Worm (Caenorhabditis elegans): ENCODE measurements around the gene T05A8.1.
A peak's percentile ranks its signal among the peaks of the same experiment; 100 is the strongest.

The T05A8.1 gene

DNA sequence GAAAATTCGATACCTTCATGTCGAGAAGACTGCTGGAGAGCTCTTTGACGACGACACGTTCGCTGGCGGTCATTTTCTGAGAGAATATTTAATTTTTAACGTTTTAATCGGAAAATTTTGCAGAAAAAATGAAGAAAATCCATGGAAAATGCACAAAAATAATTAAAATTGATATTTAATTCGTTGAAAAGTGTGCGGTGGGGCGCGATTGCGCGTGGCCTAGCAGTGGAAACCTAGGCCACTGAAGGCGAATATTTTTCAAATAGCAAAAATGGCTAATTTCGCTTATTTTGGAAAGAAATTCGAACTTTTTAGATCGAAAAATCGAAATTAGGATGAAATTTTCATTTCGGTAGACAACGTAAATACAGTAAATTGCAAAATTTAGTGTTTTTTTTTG, 42.7 kb upstream of the T05A8.1 start, which contains the start of gene F29A7.6 (continued):
- TF ChIP-seq F33H1.4 (GFP tag; IDR thresholded peaks at IDR 0.05) = peak; percentile 36; the same call in 1 of the 2 replicates
- peak; percentile 31 for TF ChIP-seq K12H6.12 (tag; optimal IDR thresholded peaks at IDR 0.05)
- no peak for TF ChIP-seq ceh-40 (GFP tag; IDR thresholded peaks at IDR 0.05)
- no peak for TF ChIP-seq lsy-27 (tag; optimal IDR thresholded peaks at IDR 0.05; ENCODE audit: borderline replicate concordance, insufficient read depth)
- no peak for TF ChIP-seq B0261.1 (tag; optimal IDR thresholded peaks at IDR 0.05)
- no peak for TF ChIP-seq ztf-18 (tag; optimal IDR thresholded peaks at IDR 0.05)
- no peak for TF ChIP-seq egl-18 (GFP tag; IDR thresholded peaks at IDR 0.05)
- no peak for TF ChIP-seq mxl-1 (tag; optimal IDR thresholded peaks at IDR 0.05)

ce11 chrII:2751278-2751677, 41.4 kb upstream of the T05A8.1 start:
- no peak for TF ChIP-seq lir-1 (GFP tag; conservative IDR thresholded peaks at IDR 0.05)
- peak; percentile 21 for TF ChIP-seq athp-1 (tag; optimal IDR thresholded peaks at IDR 0.05)
- TF ChIP-seq mcd-1 (GFP tag; IDR thresholded peaks at IDR 0.05) = peak; percentile 54; the same call in 1 of the 2 replicates
- TF ChIP-seq ceh-100 (GFP tag; IDR thresholded peaks at IDR 0.05) = no peak
- peak; percentile 43; the same call in 1 of the 2 replicates for TF ChIP-seq madf-6 (GFP tag; IDR thresholded peaks at IDR 0.05)
- TF ChIP-seq nhr-80 (tag; optimal IDR thresholded peaks at IDR 0.05) = no peak
- TF ChIP-seq B0019.2 (GFP tag; conservative IDR thresholded peaks at IDR 0.05) = no peak
- TF ChIP-seq nfyb-1 (GFP tag; IDR thresholded peaks at IDR 0.05) = 0 out of 2 replicates have a peak, but pooled peaks have one; percentile 30
- TF ChIP-seq gei-17 (GFP tag; optimal IDR thresholded peaks at IDR 0.05) = no peak
- no peak for TF ChIP-seq pha-4 (tag; optimal IDR thresholded peaks at IDR 0.05)
- TF ChIP-seq hrde-1 (tag; optimal IDR thresholded peaks at IDR 0.05; ENCODE audit: borderline replicate concordance) = peak; percentile 19
- TF ChIP-seq pbrm-1 (GFP tag; IDR thresholded peaks at IDR 0.05) = 0 out of 2 replicates have a peak, but pooled peaks have one; percentile 8
- 0 out of 2 replicates have a peak, but pooled peaks have one; percentile 21 for TF ChIP-seq ekl-4 (GFP tag; IDR thresholded peaks at IDR 0.05)
- peak; percentile 51; the same call in 1 of the 2 replicates for TF ChIP-seq B0336.3 (GFP tag; IDR thresholded peaks at IDR 0.05)
- TF ChIP-seq F23B12.7 (tag; optimal IDR thresholded peaks at IDR 0.05; ENCODE audit: insufficient read depth) = no peak
- TF ChIP-seq akir-1 (GFP tag; optimal IDR thresholded peaks at IDR 0.05) = no peak
- TF ChIP-seq ztf-25 (GFP tag; IDR thresholded peaks at IDR 0.05) = no peak
- TF ChIP-seq mel-28 (tag; optimal IDR thresholded peaks at IDR 0.05; ENCODE audit: borderline replicate concordance) = no peak

DNA sequence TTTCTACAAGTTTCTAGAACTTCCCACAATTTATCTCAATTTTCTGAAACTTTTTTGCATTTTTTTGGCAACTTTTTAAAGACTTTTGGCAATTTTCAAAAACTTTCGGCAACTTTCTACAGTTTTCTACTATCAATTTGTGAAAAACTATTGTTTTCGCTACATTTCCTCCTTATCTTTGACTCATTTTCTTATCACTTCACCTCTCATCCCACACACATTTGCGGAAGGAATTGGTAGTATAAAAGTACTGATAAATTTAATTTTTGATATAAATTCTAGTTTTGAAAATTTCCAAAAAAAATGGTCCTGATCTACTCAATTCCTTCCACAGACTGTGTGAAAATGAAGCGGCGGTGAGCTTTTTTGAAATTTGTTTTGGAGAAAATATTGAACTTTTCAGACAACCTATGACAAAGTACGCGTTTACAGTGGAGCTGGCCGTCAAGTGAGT, 39.8 kb upstream of the T05A8.1 start, which contains the start of gene F29A7.4:
TSS of gene F29A7.4 (plus strand) at position 404 of the 454 bp plus-strand sequence.
- no peak for TF ChIP-seq bed-2 (GFP tag; IDR thresholded peaks at IDR 0.05)
- TF ChIP-seq B0336.3 (GFP tag; IDR thresholded peaks at IDR 0.05) = no peak
- TF ChIP-seq ekl-4 (GFP tag; IDR thresholded peaks at IDR 0.05) = no peak
- no peak for TF ChIP-seq C06A6.2 (GFP tag; conservative IDR thresholded peaks at IDR 0.05)
- TF ChIP-seq atf-7 (tag; optimal IDR thresholded peaks at IDR 0.05) = no peak
- no peak for TF ChIP-seq nhr-179 (tag; optimal IDR thresholded peaks at IDR 0.05)
- TF ChIP-seq madf-10 (tag; optimal IDR thresholded peaks at IDR 0.05) = no peak

DNA sequence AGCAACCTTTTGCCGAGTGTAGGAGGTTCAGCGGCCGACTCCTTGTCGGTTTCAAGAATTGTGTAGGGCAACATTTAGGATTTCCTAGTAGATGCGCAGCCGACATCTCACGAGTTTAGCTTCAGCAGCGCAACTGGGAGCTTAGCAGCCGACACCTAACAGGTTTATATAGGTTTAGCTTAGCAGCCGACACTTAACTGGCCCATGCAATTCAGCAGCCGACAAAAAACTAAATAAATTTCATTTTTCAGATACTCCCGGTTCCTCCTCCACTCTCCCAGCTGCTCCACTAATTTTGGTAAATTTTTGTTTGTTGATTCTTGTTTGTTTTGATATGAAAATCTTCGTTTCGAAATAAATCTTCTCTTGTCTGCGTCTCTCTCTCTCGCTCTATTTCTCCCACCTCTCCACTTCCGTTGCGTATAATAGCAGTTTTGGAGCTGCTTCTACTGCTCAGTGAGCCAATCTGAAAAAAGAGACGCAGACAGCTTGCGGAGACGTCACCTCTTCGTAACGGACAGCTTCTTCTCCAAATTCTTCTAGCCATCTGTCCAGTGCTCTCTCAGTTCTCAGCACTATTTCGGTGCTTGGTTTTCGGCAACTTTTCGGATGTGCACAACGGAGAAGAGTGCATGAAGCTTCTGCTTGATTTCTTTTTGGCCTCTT, 38.2 kb upstream of the T05A8.1 start:
- TF ChIP-seq hmg-1.2 (GFP tag; IDR thresholded peaks at IDR 0.05) (peak; percentile 57; the same call in 1 of the 2 replicates), attf-5 (GFP tag; optimal IDR thresholded peaks at IDR 0.05) (peak; percentile 2), K12H6.12 (tag; optimal IDR thresholded peaks at IDR 0.05) (peak; percentile 23), F57A8.1 (GFP tag; optimal IDR thresholded peaks at IDR 0.05) (no peak), lin-54 (GFP tag; optimal IDR thresholded peaks at IDR 0.05) (no peak), mcd-1 (GFP tag; IDR thresholded peaks at IDR 0.05) (0 out of 2 replicates have a peak, but pooled peaks have one; percentile 37), gei-17 (GFP tag; optimal IDR thresholded peaks at IDR 0.05) (no peak), zfh-2 (GFP tag; conservative IDR thresholded peaks at IDR 0.05) (peak; percentile 46; the same call in 1 of the 2 replicates), snpc-4 (GFP tag; optimal IDR thresholded peaks at IDR 0.05) (peak; percentile 57), snpc-4 (tag; optimal IDR thresholded peaks at IDR 0.05) (peak in 3 of 4 experiments; percentile 40 to 66 (median 52)), hlh-26 (GFP tag; conservative IDR thresholded peaks at IDR 0.05) (no peak)
